Worm (Caenorhabditis elegans) whole organism, young adult: ENCODE results near the gene grl-7.

Source experiments
- B0035.1 ChIP-seq: sonication (generic microtip); optimal IDR thresholded peaks from 2 replicates; lab custom pipeline; 2016; ENCODE audit warnings: missing genetic modification characterization, mild to moderate bottlenecking, missing compliant biosample characterization, missing genotype, missing genetic modification reagents
- C06A6.2 ChIP-seq: fragments of 200-800 bp; sonication (Bioruptor generic); conservative IDR thresholded peaks from 2 replicates; pipeline ENCODE4 v1.3.6; 2022; ENCODE audit warnings: missing genetic modification characterization, missing compliant biosample characterization
- F10E7.11 ChIP-seq: sonication (generic microtip); optimal IDR thresholded peaks from 2 replicates; lab custom pipeline; 2017; ENCODE audit warnings: mild to moderate bottlenecking, missing genetic modification characterization, moderate library complexity, missing compliant biosample characterization
- F52B5.7 ChIP-seq: sonication (generic microtip); optimal IDR thresholded peaks from 2 replicates; lab custom pipeline; 2016; ENCODE audit warnings: mild to moderate bottlenecking, missing genetic modification characterization, missing compliant biosample characterization
- F57A8.1 ChIP-seq: fragments of 200-800 bp; sonication (Bioruptor generic); optimal IDR thresholded peaks from 2 replicates; lab custom pipeline; 2018; ENCODE audit warnings: mild to moderate bottlenecking, missing genetic modification characterization, moderate library complexity, missing compliant biosample characterization
- T26A5.8 ChIP-seq: sonication (generic microtip); optimal IDR thresholded peaks from 2 replicates; lab custom pipeline; 2016; ENCODE audit warnings: missing genetic modification characterization, missing compliant biosample characterization
- Y53F4B.3 ChIP-seq: fragments of 200-800 bp; sonication (Bioruptor generic); IDR thresholded peaks from 2 replicates; pipeline ENCODE4 v1.3.6; 2022; ENCODE audit warnings: missing genetic modification reagents, missing genetic modification characterization, missing compliant biosample characterization
- Y53G8AR.9 ChIP-seq: fragments of 200-800 bp; sonication (Bioruptor generic); conservative IDR thresholded peaks from 2 replicates; pipeline ENCODE4 v1.3.6; 2022; ENCODE audit warnings: missing genetic modification reagents, missing genetic modification characterization, missing compliant biosample characterization
- Y79H2A.3 ChIP-seq: fragments of 200-800 bp; sonication (Bioruptor generic); conservative IDR thresholded peaks from 2 replicates; pipeline ENCODE4 v1.3.6; 2022; ENCODE audit warnings: missing genetic modification reagents, missing genetic modification characterization, missing compliant biosample characterization
- ama-1 ChIP-seq, 3 experiments: fragments of 150-350 bp in 1 of 3; sonication (generic microtip) in 2 of 3; optimal IDR thresholded peaks; 2 replicates each; lab custom pipeline; 2014 to 2018; ENCODE audit warnings: missing biosample characterization in 2 of 3, missing genetic modification characterization in 2 of 3, missing genetic modification reagents in 2 of 3
- aptf-2 ChIP-seq: fragments of 200-800 bp; sonication (Bioruptor generic); conservative IDR thresholded peaks from 2 replicates; pipeline ENCODE4 v1.3.6; 2022; ENCODE audit warnings: missing genetic modification reagents, missing genetic modification characterization, missing compliant biosample characterization
- attf-6 ChIP-seq: fragments of 200-800 bp; sonication (Bioruptor generic); IDR thresholded peaks from 2 replicates; pipeline ENCODE4 v1.3.6; 2022; ENCODE audit warnings: missing genetic modification reagents, missing genetic modification characterization, missing compliant biosample characterization
- bed-1 ChIP-seq: fragments of 200-800 bp; sonication (Bioruptor generic); IDR thresholded peaks from 2 replicates; pipeline ENCODE4 v1.3.6; 2022; ENCODE audit warnings: missing genetic modification reagents, missing genetic modification characterization, missing compliant biosample characterization
- bed-2 ChIP-seq: fragments of 200-800 bp; sonication (Bioruptor generic); IDR thresholded peaks from 2 replicates; pipeline ENCODE4 v1.3.6; 2022; ENCODE audit warnings: missing genetic modification reagents, missing genetic modification characterization, missing compliant biosample characterization
- ccch-3 ChIP-seq: fragments of 200-800 bp; sonication (Bioruptor generic); optimal IDR thresholded peaks from 2 replicates; lab custom pipeline; 2018; ENCODE audit warnings: mild to moderate bottlenecking, missing genetic modification characterization, missing compliant biosample characterization
- die-1 ChIP-seq: sonication (generic microtip); optimal IDR thresholded peaks from 2 replicates; lab custom pipeline; 2016; ENCODE audit warnings: missing genotype, mild to moderate bottlenecking, missing genetic modification characterization, missing compliant biosample characterization
- egl-44 ChIP-seq: fragments of 200-800 bp; sonication (Bioruptor generic); IDR thresholded peaks from 2 replicates; pipeline ENCODE4 v1.3.6; 2022; ENCODE audit warnings: missing genetic modification reagents, missing genetic modification characterization, missing compliant biosample characterization
- ekl-4 ChIP-seq: fragments of 200-800 bp; sonication (Bioruptor generic); IDR thresholded peaks from 2 replicates; pipeline ENCODE4 v1.3.6; 2022; ENCODE audit warnings: missing genetic modification reagents, missing genetic modification characterization, missing compliant biosample characterization
- fkh-3 ChIP-seq: sonication (generic microtip); optimal IDR thresholded peaks from 2 replicates; lab custom pipeline; 2016; ENCODE audit warnings: mild to moderate bottlenecking, missing genetic modification characterization, missing compliant biosample characterization
- gei-17 ChIP-seq: fragments of 200-800 bp; sonication (Bioruptor generic); optimal IDR thresholded peaks from 2 replicates; lab custom pipeline; 2018; ENCODE audit warnings: mild to moderate bottlenecking, missing genetic modification characterization, missing compliant biosample characterization
- him-1 ChIP-seq: sonication (generic microtip); optimal IDR thresholded peaks from 2 replicates; lab custom pipeline; 2016; ENCODE audit warnings: missing genotype, missing genetic modification reagents, missing genetic modification characterization, missing compliant biosample characterization
- lir-1 ChIP-seq: fragments of 200-800 bp; sonication (Bioruptor generic); conservative IDR thresholded peaks from 2 replicates; pipeline ENCODE4 v1.3.6; 2022; ENCODE audit warnings: missing genetic modification reagents, missing genetic modification characterization, missing compliant biosample characterization
- madf-6 ChIP-seq: fragments of 200-800 bp; sonication (Bioruptor generic); IDR thresholded peaks from 2 replicates; pipeline ENCODE4 v1.3.6; 2022; ENCODE audit warnings: missing genetic modification reagents, missing genetic modification characterization, missing compliant biosample characterization
- madf-8 ChIP-seq: fragments of 200-800 bp; sonication (Bioruptor generic); conservative IDR thresholded peaks from 2 replicates; pipeline ENCODE4 v1.3.6; 2022; ENCODE audit warnings: missing genetic modification reagents, missing genetic modification characterization, missing compliant biosample characterization
- mes-4 ChIP-seq: sonication (generic microtip); optimal IDR thresholded peaks from 2 replicates; lab custom pipeline; 2016; ENCODE audit warnings: missing genotype, missing genetic modification characterization, missing compliant biosample characterization
- mxl-1 ChIP-seq: sonication (generic microtip); optimal IDR thresholded peaks from 2 replicates; lab custom pipeline; 2016; ENCODE audit warnings: missing genetic modification characterization, missing compliant biosample characterization
- nfyb-1 ChIP-seq: fragments of 200-800 bp; sonication (Bioruptor generic); IDR thresholded peaks from 2 replicates; pipeline ENCODE4 v1.3.6; 2022; ENCODE audit warnings: missing genetic modification reagents, missing genetic modification characterization, missing compliant biosample characterization
- nhr-120 ChIP-seq: fragments of 200-800 bp; sonication (Bioruptor generic); IDR thresholded peaks from 2 replicates; pipeline ENCODE4 v1.3.6; 2022; ENCODE audit warnings: missing genetic modification characterization, missing compliant biosample characterization
- nhr-179 ChIP-seq: sonication (generic microtip); optimal IDR thresholded peaks from 2 replicates; lab custom pipeline; 2016; ENCODE audit warnings: mild to moderate bottlenecking, missing genetic modification characterization, missing compliant biosample characterization
- nhr-80 ChIP-seq: sonication (generic microtip); optimal IDR thresholded peaks from 2 replicates; lab custom pipeline; 2016; ENCODE audit warnings: missing genetic modification characterization, missing compliant biosample characterization
- pbrm-1 ChIP-seq: fragments of 200-800 bp; sonication (Bioruptor generic); IDR thresholded peaks from 2 replicates; pipeline ENCODE4 v1.3.6; 2022; ENCODE audit warnings: missing genetic modification reagents, missing genetic modification characterization, missing compliant biosample characterization
- pha-4 ChIP-seq: fragments of 150-350 bp; sonication (generic microtip); optimal IDR thresholded peaks from 2 replicates; lab custom pipeline; 2014; ENCODE audit warnings: missing biosample characterization, missing genetic modification reagents, missing genetic modification characterization
- rcor-1 ChIP-seq: fragments of 200-800 bp; sonication (Bioruptor generic); IDR thresholded peaks from 2 replicates; pipeline ENCODE4 v1.3.6; 2022; ENCODE audit warnings: missing genetic modification reagents, missing genetic modification characterization, missing compliant biosample characterization
- repo-1 ChIP-seq: sonication (generic microtip); optimal IDR thresholded peaks from 2 replicates; lab custom pipeline; 2017; ENCODE audit warnings: mild to moderate bottlenecking, missing genetic modification characterization, missing compliant biosample characterization
- somi-1 ChIP-seq: fragments of 200-800 bp; sonication (Bioruptor generic); optimal IDR thresholded peaks from 2 replicates; lab custom pipeline; 2018; ENCODE audit warnings: mild to moderate bottlenecking, missing genetic modification characterization, missing compliant biosample characterization
- tlf-1 ChIP-seq: fragments of 200-800 bp; sonication (Bioruptor generic); optimal IDR thresholded peaks from 2 replicates; lab custom pipeline; 2018; ENCODE audit warnings: mild to moderate bottlenecking, missing genetic modification characterization, missing compliant biosample characterization
- unc-130 ChIP-seq: sonication (generic microtip); optimal IDR thresholded peaks from 2 replicates; lab custom pipeline; 2016; ENCODE audit warnings: missing genetic modification reagents, missing genetic modification characterization, missing compliant biosample characterization
- xnd-1 ChIP-seq: sonication (generic microtip); optimal IDR thresholded peaks from 2 replicates; lab custom pipeline; 2016; ENCODE audit warnings: missing genotype, missing genetic modification reagents, missing genetic modification characterization, missing compliant biosample characterization
- ztf-18 ChIP-seq: sonication (generic microtip); optimal IDR thresholded peaks from 2 replicates; lab custom pipeline; 2016; ENCODE audit warnings: missing genotype, mild to moderate bottlenecking, missing genetic modification characterization, missing compliant biosample characterization
- ztf-22 ChIP-seq: fragments of 200-800 bp; sonication (Bioruptor generic); optimal IDR thresholded peaks from 2 replicates; lab custom pipeline; 2018; ENCODE audit warnings: mild to moderate bottlenecking, missing genetic modification characterization, moderate library complexity, missing compliant biosample characterization
- ztf-26 ChIP-seq: sonication (generic microtip); optimal IDR thresholded peaks from 2 replicates; lab custom pipeline; 2017; ENCODE audit warnings: missing genetic modification characterization, missing compliant biosample characterization
- ztf-3 ChIP-seq: fragments of 200-800 bp; sonication (Bioruptor generic); optimal IDR thresholded peaks from 2 replicates; lab custom pipeline; 2018; ENCODE audit warnings: mild to moderate bottlenecking, missing genetic modification characterization, missing compliant biosample characterization

grl-7 gene

DNA sequence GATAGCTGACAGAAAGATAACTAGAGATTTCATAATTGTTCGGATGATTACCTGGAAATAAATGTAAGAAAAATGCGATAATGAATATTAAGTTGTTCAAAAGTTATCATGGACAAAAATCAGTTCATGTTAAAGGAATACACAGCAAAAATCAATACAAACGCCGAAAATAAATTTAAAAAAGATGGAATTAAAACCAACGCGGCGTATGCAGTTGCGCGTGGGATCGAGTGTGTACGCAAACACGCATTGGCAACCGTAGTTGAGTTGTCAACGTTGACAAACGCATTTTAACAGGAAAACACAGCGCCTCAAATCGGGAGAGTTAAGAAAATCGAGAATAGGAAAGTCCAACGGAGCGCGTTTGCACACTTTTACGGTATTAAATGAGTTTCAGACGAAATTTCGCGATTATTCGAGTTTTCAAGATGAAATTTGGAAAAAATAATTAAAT, 19.9 kb downstream of the grl-7 start, which contains the start of gene tmed-10 (continued):
- TF ChIP-seq C06A6.2: no peak
- no peak for TF ChIP-seq F52B5.7 (tag; lab: Kevin White, UChicago)
- no peak for TF ChIP-seq somi-1 (GFP tag; lab: Kevin White, UChicago)
- TF ChIP-seq him-1: no peak
- TF ChIP-seq bed-1 (GFP tag; lab: Robert Waterston, UW): no peak
- no peak for TF ChIP-seq ccch-3
- TF ChIP-seq attf-6 (GFP tag; lab: Robert Waterston, UW): 0 out of 2 replicates have a peak, but pooled peaks have one; percentile 13
- TF ChIP-seq pbrm-1 (GFP tag; lab: Robert Waterston, UW): peak; percentile 84
- TF ChIP-seq tlf-1 (GFP tag; lab: Kevin White, UChicago): no peak
- no peak for TF ChIP-seq gei-17 (GFP tag; lab: Kevin White, UChicago)
- TF ChIP-seq ztf-18 (tag; lab: Kevin White, UChicago): peak; percentile 44
- no peak for TF ChIP-seq ztf-22 (GFP tag; lab: Kevin White, UChicago)
- TF ChIP-seq B0035.1 (tag; lab: Kevin White, UChicago): no peak
- TF ChIP-seq F57A8.1 (GFP tag; lab: Kevin White, UChicago): no peak
- no peak for TF ChIP-seq ztf-26 (tag; lab: Kevin White, UChicago)
- TF ChIP-seq T26A5.8 (tag; lab: Kevin White, UChicago): no peak
- no peak for TF ChIP-seq Y53G8AR.9
- TF ChIP-seq Y79H2A.3: 0 out of 2 replicates have a peak, but pooled peaks have one; percentile 37
- TF ChIP-seq Y53F4B.3: no peak
- TF ChIP-seq egl-44: 0 out of 2 replicates have a peak, but pooled peaks have one; percentile 24
- TF ChIP-seq rcor-1 (GFP tag; lab: Robert Waterston, UW): peak; percentile 89
- no peak for TF ChIP-seq pha-4
- no peak for TF ChIP-seq repo-1 (tag; lab: Kevin White, UChicago)
- TF ChIP-seq mxl-1 (tag; lab: Kevin White, UChicago): no peak
- TF ChIP-seq die-1 (tag; lab: Kevin White, UChicago): no peak
- TF ChIP-seq fkh-3: no peak
- no peak for TF ChIP-seq F10E7.11 (tag; lab: Kevin White, UChicago)
- no peak for TF ChIP-seq ztf-3 (GFP tag; lab: Kevin White, UChicago)
- TF ChIP-seq madf-6 (GFP tag; lab: Robert Waterston, UW): peak; percentile 76
- TF ChIP-seq nhr-120 (GFP tag; lab: Robert Waterston, UW): no peak
- TF ChIP-seq unc-130 (GFP tag; lab: Kevin White, UChicago): no peak
- peak; percentile 59 for TF ChIP-seq nhr-80
- no peak for TF ChIP-seq mes-4 (tag; lab: Kevin White, UChicago)
- no peak for TF ChIP-seq nhr-179
- peak; percentile 39 for TF ChIP-seq madf-8 (GFP tag; lab: Robert Waterston, UW)
- no peak for TF ChIP-seq bed-2 (GFP tag; lab: Robert Waterston, UW)
- TF ChIP-seq xnd-1 (tag; lab: Kevin White, UChicago): no peak
- TF ChIP-seq aptf-2 (GFP tag; lab: Robert Waterston, UW): peak; percentile 62; the same call in 1 of the 2 replicates
- peak; percentile 70; the same call in 1 of the 2 replicates for TF ChIP-seq lir-1 (GFP tag; lab: Robert Waterston, UW)

DNA sequence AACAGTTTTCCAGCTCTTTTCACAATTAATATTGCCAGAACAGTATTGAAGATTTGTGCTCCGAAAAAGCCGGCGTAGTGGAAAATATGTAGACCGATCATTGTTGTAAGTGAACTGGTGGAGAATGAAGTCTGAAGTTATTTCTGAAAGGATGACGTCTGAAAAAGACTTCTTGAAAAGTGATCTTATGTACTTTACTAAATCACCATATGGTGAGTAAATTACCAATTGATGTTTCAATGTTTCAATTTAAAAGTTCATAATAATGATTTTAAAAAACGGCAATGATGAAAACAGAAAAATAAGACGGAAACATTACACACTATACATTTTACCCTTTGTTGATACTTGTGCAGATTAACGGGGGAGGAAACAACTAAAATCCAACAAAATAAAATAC, 23.1 kb downstream of the grl-7 start, which contains the start of gene str-141:
Gene str-141, minus strand, starts transcription at position 101 of the 400 bp plus-strand sequence.
- no peak for TF ChIP-seq ekl-4 (GFP tag; lab: Robert Waterston, UW)
- TF ChIP-seq ama-1 (optimal IDR thresholded peaks at IDR 0.05; lab: Kevin White, UChicago): no peak
- peak in 1 of 2 experiments; percentile 14 for TF ChIP-seq ama-1 (GFP tag; optimal IDR thresholded peaks at IDR 0.05; lab: Kevin White, UChicago)
- peak; percentile 48; the same call in 1 of the 2 replicates for TF ChIP-seq madf-6 (GFP tag; lab: Robert Waterston, UW)
- TF ChIP-seq nfyb-1: 0 out of 2 replicates have a peak, but pooled peaks have one; percentile 43
- TF ChIP-seq, all 124 proteins: peak for 3
